Worm (Caenorhabditis elegans) whole organism, L1 larva: Measurements from ENCODE around the gene seu-1.

Source experiments
- blmp-1 ChIP-seq: fragments of 150-350 bp; optimal IDR thresholded peaks from 2 replicates; lab custom pipeline; 2014; ENCODE audit warnings: missing biosample characterization, missing genetic modification characterization
- nhr-12 ChIP-seq: sonication (generic microtip); optimal IDR thresholded peaks from 2 replicates; lab custom pipeline; 2017; ENCODE audit warnings: missing biosample characterization, missing genetic modification characterization

ce11 chrIV:6325772-6326171, 3.7 kb upstream of the seu-1 start:
- TF ChIP-seq blmp-1 (tag; lab: Kevin White, UChicago) (no peak), nhr-12 (tag; lab: Kevin White, UChicago) (no peak)
